Fruit fly (Drosophila melanogaster) whole organism: ENCODE results near the gene pho.

ENCODE experiments used
- CG8478 ChIP-seq: fragments of >200 bp; optimal IDR thresholded peaks from 2 replicates; lab custom pipeline; 2018; ENCODE audit warnings: inconsistent platforms
- Dll ChIP-seq: fragments of >200 bp; optimal IDR thresholded peaks from 2 replicates; lab custom pipeline; 2017
- EcR ChIP-seq, 2 experiments: fragments of >200 bp; optimal IDR thresholded peaks; 2 replicates each; lab custom pipeline; 2017; ENCODE audit warnings: missing biosample characterization in 2 of 2, missing genetic modification characterization in 2 of 2, missing genetic modification reagents in 2 of 2
- pan ChIP-seq: fragments of >200 bp; optimal IDR thresholded peaks from 2 replicates; lab custom pipeline; 2017
- psq ChIP-seq: fragments of >200 bp; optimal IDR thresholded peaks from 2 replicates; lab custom pipeline; 2017
- usp ChIP-seq: fragments of >200 bp; optimal IDR thresholded peaks from 2 replicates; lab custom pipeline; 2017; ENCODE audit warnings: missing biosample characterization, missing genetic modification characterization, mixed read lengths

The pho gene

dm6 chr4:1181591-1182125, at the start of gene pho:
TSS of gene pho (minus strand) at chr4:1181628.
- TF ChIP-seq Dll (lab: Kevin White, UChicago): no peak
- TF ChIP-seq psq (lab: Kevin White, UChicago): no peak
- TF ChIP-seq EcR (GFP tag; optimal IDR thresholded peaks at IDR 0.05; lab: Kevin White, UChicago): no peak
- no peak for TF ChIP-seq usp (GFP tag; lab: Kevin White, UChicago)
- TF ChIP-seq CG8478 (lab: Kevin White, UChicago): no peak
- TF ChIP-seq pan: no peak

- TF ChIP-seq Dll (lab: Kevin White, UChicago) (no peak), EcR (GFP tag; optimal IDR thresholded peaks at IDR 0.05; lab: Kevin White, UChicago) (no peak), psq (lab: Kevin White, UChicago) (no peak), usp (GFP tag; lab: Kevin White, UChicago) (no peak), CG8478 (lab: Kevin White, UChicago) (no peak)
Observed at dm6 chr4:1230564-1230964, 49.1 kb upstream of the pho start, which contains the start of the genes Dyrk3 and Cadps. TSS of gene Dyrk3 (minus strand) at chr4:1230713. TSS of gene Cadps (plus strand) at chr4:1230837.

DNA sequence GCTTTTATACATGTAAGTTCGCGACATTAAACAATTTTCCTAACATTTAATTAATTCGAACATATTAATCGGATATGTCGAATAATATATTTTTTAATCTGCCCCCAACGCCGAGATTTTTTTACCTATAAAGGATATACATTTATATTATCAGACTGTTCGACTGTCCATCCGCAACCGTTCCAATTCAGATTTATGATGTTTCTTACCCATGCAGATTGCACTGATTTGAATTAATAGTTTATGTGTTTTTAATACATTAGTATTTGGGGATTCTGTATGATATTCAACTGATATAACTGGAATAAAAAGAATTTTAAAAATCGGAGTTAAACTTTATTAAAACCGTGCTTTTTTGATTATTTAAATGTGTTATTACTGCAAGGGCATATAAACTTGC, 43.8 kb upstream of the pho start:
- TF ChIP-seq usp (GFP tag; lab: Kevin White, UChicago): no peak
- no peak for TF ChIP-seq CG8478 (lab: Kevin White, UChicago)
- no peak for TF ChIP-seq pan
- no peak for TF ChIP-seq EcR (GFP tag; optimal IDR thresholded peaks at IDR 0.05; lab: Kevin White, UChicago)
- no peak for TF ChIP-seq psq (lab: Kevin White, UChicago)
- no peak for TF ChIP-seq Dll (lab: Kevin White, UChicago)

DNA sequence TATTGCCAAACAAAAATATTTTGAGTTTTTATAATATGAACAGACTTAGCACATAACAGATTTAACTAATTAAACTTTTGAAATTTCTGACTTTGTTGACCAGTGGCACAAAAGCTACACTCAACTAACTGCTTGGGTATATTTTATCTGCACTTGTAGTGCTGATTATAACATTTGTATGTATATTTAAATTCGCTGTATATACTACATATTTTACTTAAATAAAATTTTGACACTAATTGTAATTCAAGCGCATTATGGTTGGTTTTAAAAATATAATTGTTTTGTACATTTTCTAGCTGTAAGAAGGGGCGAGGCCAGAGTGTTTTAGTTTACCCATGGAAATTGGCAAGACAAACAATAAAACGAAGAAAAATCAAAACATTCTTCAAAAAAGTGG, 42.8 kb upstream of the pho start:
- TF ChIP-seq usp (GFP tag; lab: Kevin White, UChicago) (no peak), CG8478 (lab: Kevin White, UChicago) (no peak), pan (no peak), psq (lab: Kevin White, UChicago) (no peak), EcR (GFP tag; optimal IDR thresholded peaks at IDR 0.05; lab: Kevin White, UChicago) (no peak), Dll (lab: Kevin White, UChicago) (no peak)

DNA sequence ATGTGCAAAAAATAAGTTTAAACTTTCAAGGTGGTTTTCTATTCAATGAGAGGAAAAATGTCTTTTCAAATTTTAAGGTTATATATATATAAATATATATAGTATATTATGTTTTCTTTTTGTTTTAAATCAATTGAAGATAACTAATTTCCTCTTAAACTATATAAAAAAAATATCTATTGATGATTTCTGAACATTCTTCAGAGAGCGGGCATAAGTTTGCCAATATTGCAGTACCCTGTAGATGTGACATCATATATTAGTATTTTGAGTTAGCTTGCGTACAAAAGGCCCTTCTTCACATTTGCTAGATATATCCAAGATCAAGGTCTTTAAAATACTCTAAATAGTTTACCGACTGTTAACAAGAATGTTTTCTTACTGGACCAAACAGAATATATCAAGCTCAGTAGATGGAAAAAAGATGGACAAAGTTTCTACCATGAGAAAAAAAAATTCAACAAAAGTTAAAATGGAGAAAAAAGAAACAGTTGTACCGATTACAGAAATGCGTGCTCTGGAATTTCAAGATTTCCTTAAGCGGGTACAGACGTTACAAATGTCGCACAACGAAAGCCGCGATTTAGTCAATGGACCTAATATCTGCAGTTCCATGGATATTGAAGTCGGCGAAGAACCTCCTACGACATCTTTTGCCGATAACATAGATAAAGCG, 37.4 kb upstream of the pho start:
- TF ChIP-seq pan: no peak
- TF ChIP-seq EcR (GFP tag; optimal IDR thresholded peaks at IDR 0.05; lab: Kevin White, UChicago): no peak
- no peak for TF ChIP-seq CG8478 (lab: Kevin White, UChicago)
- no peak for TF ChIP-seq usp (GFP tag; lab: Kevin White, UChicago)
- TF ChIP-seq psq (lab: Kevin White, UChicago): no peak

DNA sequence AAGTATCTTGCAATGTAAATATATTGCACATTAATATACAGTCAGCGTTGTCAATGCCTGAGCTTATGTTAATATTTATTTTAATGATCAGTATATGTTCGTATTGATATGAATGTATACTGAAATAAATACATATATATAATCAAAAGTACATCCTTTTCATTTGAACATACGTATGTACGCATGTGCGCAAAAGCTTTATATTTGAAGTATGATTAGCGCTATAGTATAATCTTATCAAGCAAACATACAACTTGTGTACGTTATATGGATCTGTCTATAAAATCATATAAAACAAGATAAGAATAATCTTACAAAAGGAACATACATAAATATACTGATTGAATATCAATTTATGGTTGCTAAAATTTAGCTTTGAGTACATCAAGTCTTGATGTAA, 17.8 kb upstream of the pho start:
- TF ChIP-seq CG8478 (lab: Kevin White, UChicago): no peak
- no peak for TF ChIP-seq usp (GFP tag; lab: Kevin White, UChicago)
- no peak for TF ChIP-seq pan
- TF ChIP-seq Dll (lab: Kevin White, UChicago): no peak
- TF ChIP-seq EcR (GFP tag; optimal IDR thresholded peaks at IDR 0.05; lab: Kevin White, UChicago): no peak
- TF ChIP-seq psq (lab: Kevin White, UChicago): no peak

- no peak for TF ChIP-seq Dll (lab: Kevin White, UChicago)
- no peak for TF ChIP-seq CG8478 (lab: Kevin White, UChicago)
- no peak for TF ChIP-seq pan
- no peak for TF ChIP-seq usp (GFP tag; lab: Kevin White, UChicago)
- TF ChIP-seq psq (lab: Kevin White, UChicago): no peak
- TF ChIP-seq EcR (GFP tag; optimal IDR thresholded peaks at IDR 0.05; lab: Kevin White, UChicago): no peak
Observed at dm6 chr4:1198599-1198998, 17.2 kb upstream of the pho start, which contains the start of gene Mitf. TSS of gene Mitf (plus strand) at chr4:1198852.

dm6 chr4:1196653-1197161, 15.3 kb upstream of the pho start, which contains the start of gene PIP4K:
TSS of gene PIP4K (minus strand) at chr4:1196848.
- TF ChIP-seq psq (lab: Kevin White, UChicago) (no peak), usp (GFP tag; lab: Kevin White, UChicago) (no peak), EcR (GFP tag; optimal IDR thresholded peaks at IDR 0.05; lab: Kevin White, UChicago) (no peak), Dll (lab: Kevin White, UChicago) (no peak), CG8478 (lab: Kevin White, UChicago) (no peak), pan (no peak)

DNA sequence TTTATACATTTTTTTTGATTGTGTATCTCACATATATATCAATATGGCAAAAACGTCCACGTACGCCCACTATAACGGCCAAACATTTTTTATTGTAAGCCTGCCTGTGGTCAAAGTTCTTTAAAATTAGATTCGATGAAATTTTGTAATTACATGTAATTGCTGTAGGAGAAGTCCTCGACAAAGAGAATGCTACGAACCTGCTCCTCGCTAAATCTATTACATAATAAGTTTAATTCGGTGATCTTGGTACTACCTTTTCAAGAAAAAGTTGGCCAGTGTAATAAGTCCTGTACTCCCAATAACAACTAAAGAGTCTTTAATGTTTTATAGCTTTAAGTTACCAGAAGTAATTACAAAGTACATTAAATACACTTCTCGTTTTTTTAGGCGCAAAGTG, 10.2 kb upstream of the pho start:
- TF ChIP-seq EcR (GFP tag; optimal IDR thresholded peaks at IDR 0.05; lab: Kevin White, UChicago) (no peak), CG8478 (lab: Kevin White, UChicago) (no peak), pan (no peak), Dll (lab: Kevin White, UChicago) (no peak), usp (GFP tag; lab: Kevin White, UChicago) (no peak), psq (lab: Kevin White, UChicago) (no peak)

DNA sequence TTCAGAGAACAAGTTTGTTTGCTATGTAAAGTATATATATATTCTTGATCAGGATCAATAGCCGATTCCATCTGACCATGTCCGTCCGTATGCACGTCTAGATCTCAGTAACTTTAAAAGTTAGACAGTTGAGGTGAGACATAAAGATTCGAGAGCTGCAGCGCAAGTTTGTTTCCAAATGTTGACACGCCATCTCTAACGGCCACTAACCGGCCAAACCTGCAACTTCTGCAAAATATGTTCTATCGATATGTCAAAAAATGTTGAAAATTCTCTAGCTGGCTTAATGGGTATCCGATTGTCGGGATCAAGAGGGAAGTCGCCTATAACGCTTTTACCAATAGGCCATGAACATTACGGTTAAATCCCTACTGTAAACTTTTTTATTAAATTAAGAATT, 5.4 kb upstream of the pho start:
- TF ChIP-seq psq (lab: Kevin White, UChicago) (no peak), pan (no peak), CG8478 (lab: Kevin White, UChicago) (no peak), Dll (lab: Kevin White, UChicago) (no peak), EcR (GFP tag; optimal IDR thresholded peaks at IDR 0.05; lab: Kevin White, UChicago) (no peak), usp (GFP tag; lab: Kevin White, UChicago) (no peak)

- TF ChIP-seq CG8478 (lab: Kevin White, UChicago) (no peak), EcR (GFP tag; optimal IDR thresholded peaks at IDR 0.05; lab: Kevin White, UChicago) (no peak), pan (no peak), Dll (lab: Kevin White, UChicago) (no peak), usp (GFP tag; lab: Kevin White, UChicago) (no peak), psq (lab: Kevin White, UChicago) (no peak)
Observed at dm6 chr4:1185468-1185867, 4.0 kb upstream of the pho start, which contains the start of gene CG33521. TSS of gene CG33521 (plus strand) at chr4:1185768.
